Fruit fly (Drosophila melanogaster) whole organism, prepupa: Measurements from ENCODE around the gene AP-1gamma.

Source experiments
- Blimp-1 ChIP-seq: fragments of 200-800 bp; sonication (Bioruptor generic); optimal IDR thresholded peaks from 3 replicates; lab custom pipeline; 2017; ENCODE audit warnings: missing biosample characterization, missing genetic modification characterization, mild to moderate bottlenecking, moderate library complexity, missing genetic modification reagents
- CG10631 ChIP-seq: fragments of 200-800 bp; sonication (Bioruptor generic); optimal IDR thresholded peaks from 2 replicates; lab custom pipeline; 2016; ENCODE audit warnings: missing biosample characterization, missing genetic modification characterization
- CG10669 ChIP-seq: fragments of 200-800 bp; sonication (Bioruptor generic); optimal IDR thresholded peaks from 3 replicates; lab custom pipeline; 2018; ENCODE audit warnings: missing biosample characterization, mild to moderate bottlenecking, missing genetic modification characterization, moderate library complexity
- CG11294 ChIP-seq: fragments of 200-800 bp; sonication (Bioruptor generic); IDR thresholded peaks from 2 replicates; pipeline ENCODE4 v1.3.6; 2022; ENCODE audit warnings: missing biosample characterization, missing genetic modification characterization
- CG11762 ChIP-seq: fragments of 200-800 bp; sonication (Bioruptor generic); optimal IDR thresholded peaks from 3 replicates; lab custom pipeline; 2016; ENCODE audit warnings: missing biosample characterization, missing genetic modification characterization; ENCODE audit not compliant: insufficient read depth
- CG11902 ChIP-seq: fragments of 200-800 bp; sonication (Bioruptor generic); optimal IDR thresholded peaks from 3 replicates; lab custom pipeline; 2016; ENCODE audit warnings: missing biosample characterization, missing genetic modification characterization
- CG15336 ChIP-seq: fragments of 200-800 bp; sonication (Bioruptor generic); IDR thresholded peaks from 2 replicates; pipeline ENCODE4 v1.3.6; 2022; ENCODE audit warnings: missing biosample characterization, missing genetic modification characterization
- CG16779 ChIP-seq: fragments of 200-800 bp; sonication (Bioruptor generic); optimal IDR thresholded peaks from 3 replicates; lab custom pipeline; 2017; ENCODE audit warnings: missing biosample characterization, mild to moderate bottlenecking, missing genetic modification characterization
- CG3032 ChIP-seq: fragments of 200-800 bp; optimal IDR thresholded peaks from 2 replicates; lab custom pipeline; 2019; ENCODE audit warnings: missing biosample characterization, mild to moderate bottlenecking, missing genetic modification characterization, moderate library complexity
- CG31627 ChIP-seq: fragments of 200-800 bp; sonication (Bioruptor generic); optimal IDR thresholded peaks from 3 replicates; lab custom pipeline; 2016; ENCODE audit warnings: missing biosample characterization, missing genetic modification characterization
- CG32006 ChIP-seq: fragments of 200-800 bp; sonication (Bioruptor generic); optimal IDR thresholded peaks from 3 replicates; lab custom pipeline; 2017; ENCODE audit warnings: missing biosample characterization, mild to moderate bottlenecking, missing genetic modification characterization
- CG34406 ChIP-seq: fragments of 200-800 bp; sonication (Bioruptor generic); optimal IDR thresholded peaks from 3 replicates; lab custom pipeline; 2016; ENCODE audit warnings: missing biosample characterization, missing genetic modification characterization
- CG4318 ChIP-seq: fragments of 200-800 bp; sonication (Bioruptor generic); optimal IDR thresholded peaks from 3 replicates; lab custom pipeline; 2017; ENCODE audit warnings: missing biosample characterization, mild to moderate bottlenecking, missing genetic modification characterization
- CG6163 ChIP-seq: fragments of 200-800 bp; sonication (Bioruptor generic); IDR thresholded peaks from 3 replicates; pipeline ENCODE4 v1.3.6; 2022; ENCODE audit warnings: missing biosample characterization, missing genetic modification characterization
- CG6276 ChIP-seq: fragments of 200-800 bp; sonication (Bioruptor generic); optimal IDR thresholded peaks from 2 replicates; lab custom pipeline; 2017; ENCODE audit warnings: missing biosample characterization, mild to moderate bottlenecking, missing genetic modification characterization
- CG6792 ChIP-seq: fragments of 200-800 bp; sonication (Bioruptor generic); optimal IDR thresholded peaks from 3 replicates; lab custom pipeline; 2016; ENCODE audit warnings: missing biosample characterization, missing genetic modification characterization
- CG6808 ChIP-seq: fragments of 200-800 bp; sonication (Bioruptor generic); optimal IDR thresholded peaks from 3 replicates; lab custom pipeline; 2017; ENCODE audit warnings: missing biosample characterization, missing genetic modification characterization, mild to moderate bottlenecking, moderate library complexity, missing genetic modification reagents
- CG6854 ChIP-seq: fragments of 200-800 bp; sonication (Bioruptor generic); optimal IDR thresholded peaks from 2 replicates; lab custom pipeline; 2017; ENCODE audit warnings: missing biosample characterization, mild to moderate bottlenecking, missing genetic modification characterization
- CG8119 ChIP-seq: fragments of 200-800 bp; sonication (Bioruptor generic); IDR thresholded peaks from 3 replicates; pipeline ENCODE4 v1.3.6; 2022; ENCODE audit warnings: missing biosample characterization, missing genetic modification characterization
- CG8319 ChIP-seq: fragments of 200-800 bp; sonication (Bioruptor generic); optimal IDR thresholded peaks from 3 replicates; lab custom pipeline; 2016; ENCODE audit warnings: missing biosample characterization, missing genetic modification characterization
- Eip75B ChIP-seq: fragments of 200-800 bp; sonication (Bioruptor generic); optimal IDR thresholded peaks from 3 replicates; lab custom pipeline; 2016; ENCODE audit warnings: missing biosample characterization, missing genetic modification characterization
- Eip78C ChIP-seq: fragments of 200-800 bp; sonication (Bioruptor generic); peaks from one replicate; lab custom pipeline; 2016; ENCODE audit warnings: missing biosample characterization, missing genetic modification characterization
- Eip93F ChIP-seq: fragments of 200-800 bp; sonication (Bioruptor generic); optimal IDR thresholded peaks from 2 replicates; lab custom pipeline; 2016; ENCODE audit warnings: missing biosample characterization, mild to moderate bottlenecking, missing genetic modification characterization
- Ets96B ChIP-seq: fragments of 200-800 bp; optimal IDR thresholded peaks from 2 replicates; lab custom pipeline; 2019; ENCODE audit warnings: missing biosample characterization, mild to moderate bottlenecking, missing genetic modification characterization, moderate library complexity
- Gug ChIP-seq: fragments of 200-800 bp; sonication (Bioruptor generic); IDR thresholded peaks from 2 replicates; pipeline ENCODE4 v1.3.6; 2022; ENCODE audit warnings: missing biosample characterization, missing genetic modification characterization
- Hr39 ChIP-seq: fragments of 200-800 bp; sonication (Bioruptor generic); optimal IDR thresholded peaks from 2 replicates; lab custom pipeline; 2016; ENCODE audit warnings: missing biosample characterization, missing genetic modification characterization
- Hr4 ChIP-seq: fragments of 200-800 bp; sonication (Bioruptor generic); optimal IDR thresholded peaks from 3 replicates; lab custom pipeline; 2016; ENCODE audit warnings: missing biosample characterization, missing genetic modification characterization
- Lpt ChIP-seq: fragments of 200-800 bp; sonication (Bioruptor generic); optimal IDR thresholded peaks from 3 replicates; lab custom pipeline; 2016; ENCODE audit warnings: missing biosample characterization, missing genetic modification characterization
- Met ChIP-seq: fragments of 200-800 bp; sonication (Bioruptor generic); optimal IDR thresholded peaks from 3 replicates; lab custom pipeline; 2016; ENCODE audit warnings: missing biosample characterization, missing genetic modification characterization
- OdsH ChIP-seq: fragments of 200-800 bp; sonication (Bioruptor generic); optimal IDR thresholded peaks from 3 replicates; lab custom pipeline; 2016; ENCODE audit warnings: missing biosample characterization, missing genetic modification characterization
- Smox ChIP-seq: fragments of 200-800 bp; sonication (Bioruptor generic); optimal IDR thresholded peaks from 3 replicates; lab custom pipeline; 2016; ENCODE audit warnings: missing biosample characterization, missing genetic modification characterization
- Sox102F ChIP-seq: fragments of 200-800 bp; sonication (Bioruptor generic); optimal IDR thresholded peaks from 2 replicates; lab custom pipeline; 2016; ENCODE audit warnings: missing biosample characterization, mild to moderate bottlenecking, missing genetic modification characterization
- Sox15 ChIP-seq: fragments of 200-800 bp; sonication (Bioruptor generic); optimal IDR thresholded peaks from 3 replicates; lab custom pipeline; 2016; ENCODE audit warnings: missing biosample characterization, missing genetic modification characterization
- acj6 ChIP-seq: fragments of 200-800 bp; sonication (Bioruptor generic); optimal IDR thresholded peaks from 3 replicates; lab custom pipeline; 2016; ENCODE audit warnings: missing biosample characterization, missing genetic modification characterization
- cyc ChIP-seq: fragments of 200-800 bp; sonication (Bioruptor generic); optimal IDR thresholded peaks from 3 replicates; lab custom pipeline; 2016; ENCODE audit warnings: missing biosample characterization, missing genetic modification characterization
- dac ChIP-seq: fragments of 200-800 bp; sonication (Bioruptor generic); optimal IDR thresholded peaks from 2 replicates; lab custom pipeline; 2017; ENCODE audit warnings: missing biosample characterization, mild to moderate bottlenecking, missing genetic modification characterization
- dsx ChIP-seq: fragments of 200-800 bp; optimal IDR thresholded peaks from 3 replicates; lab custom pipeline; 2019; ENCODE audit warnings: missing biosample characterization, mild to moderate bottlenecking, missing genetic modification characterization, moderate library complexity; ENCODE audit not compliant: poor library complexity, severe bottlenecking
- eg ChIP-seq: fragments of 200-800 bp; sonication (Bioruptor generic); IDR thresholded peaks from 3 replicates; pipeline ENCODE4 v1.3.6; 2022; ENCODE audit warnings: missing biosample characterization, missing genetic modification characterization
- esn ChIP-seq: fragments of 200-800 bp; sonication (Bioruptor generic); optimal IDR thresholded peaks from 2 replicates; lab custom pipeline; 2016; ENCODE audit warnings: missing biosample characterization, mild to moderate bottlenecking, missing genetic modification characterization, moderate library complexity
- fd59A ChIP-seq: fragments of 200-800 bp; sonication (Bioruptor generic); optimal IDR thresholded peaks from 2 replicates; lab custom pipeline; 2017; ENCODE audit warnings: missing biosample characterization, mild to moderate bottlenecking, missing genetic modification characterization, missing genetic modification reagents
- fd85E ChIP-seq: fragments of 200-800 bp; sonication (Bioruptor generic); optimal IDR thresholded peaks from 3 replicates; lab custom pipeline; 2016; ENCODE audit warnings: missing biosample characterization, missing genetic modification characterization
- fkh ChIP-seq: fragments of 200-800 bp; sonication (Bioruptor generic); optimal IDR thresholded peaks from 3 replicates; lab custom pipeline; 2017; ENCODE audit warnings: missing biosample characterization, mild to moderate bottlenecking, missing genetic modification characterization, moderate library complexity
- lz ChIP-seq: fragments of 200-800 bp; sonication (Bioruptor generic); optimal IDR thresholded peaks from 3 replicates; lab custom pipeline; 2016; ENCODE audit warnings: missing biosample characterization, missing genetic modification characterization
- net ChIP-seq: fragments of 200-800 bp; sonication (Bioruptor generic); optimal IDR thresholded peaks from 3 replicates; lab custom pipeline; 2016; ENCODE audit warnings: missing biosample characterization, missing genetic modification characterization
- pdm3 ChIP-seq: fragments of 200-800 bp; sonication (Bioruptor generic); optimal IDR thresholded peaks from 3 replicates; lab custom pipeline; 2016; ENCODE audit warnings: missing biosample characterization, missing genetic modification characterization
- salr ChIP-seq, 2 experiments: fragments of 200-800 bp; sonication (Bioruptor generic); optimal IDR thresholded peaks; 3 replicates each; lab custom pipeline; 2016 to 2018; ENCODE audit warnings: missing biosample characterization in 2 of 2, missing genetic modification characterization in 2 of 2, mild to moderate bottlenecking in 1 of 2
- spab ChIP-seq: fragments of 200-800 bp; sonication (Bioruptor generic); optimal IDR thresholded peaks from 2 replicates; lab custom pipeline; 2017; ENCODE audit warnings: missing biosample characterization, mild to moderate bottlenecking, missing genetic modification characterization, missing genetic modification reagents
- ss ChIP-seq, 2 experiments: fragments of 200-800 bp; sonication (Bioruptor generic); optimal IDR thresholded peaks; 2 replicates in 1 of 2; 3 replicates in 1 of 2; lab custom pipeline; 2017 to 2018; ENCODE audit warnings: mild to moderate bottlenecking in 2 of 2, missing biosample characterization in 2 of 2, missing genetic modification characterization in 2 of 2, moderate library complexity in 1 of 2
- svp ChIP-seq: fragments of 200-800 bp; sonication (Bioruptor generic); peaks from one replicate; lab custom pipeline; 2016; ENCODE audit warnings: missing biosample characterization, missing genetic modification characterization
- topi ChIP-seq: fragments of 200-800 bp; sonication (Bioruptor generic); optimal IDR thresholded peaks from 3 replicates; lab custom pipeline; 2016; ENCODE audit warnings: missing biosample characterization, missing genetic modification characterization
- vri ChIP-seq: fragments of 200-800 bp; sonication (Bioruptor generic); optimal IDR thresholded peaks from 3 replicates; lab custom pipeline; 2016; ENCODE audit warnings: missing biosample characterization, mild to moderate bottlenecking, missing genetic modification characterization

AP-1gamma gene

dm6 chrX:9118961-9119633 is 10.6 kb downstream of the AP-1gamma start:
- TF ChIP-seq CG32006 = no peak
- no peak for TF ChIP-seq CG15336 (GFP tag; lab: Robert Waterston, UW)
- no peak for TF ChIP-seq Blimp-1 (GFP tag; lab: Kevin White, UChicago)
- TF ChIP-seq CG11762 (GFP tag; lab: Kevin White, UChicago) = peak; percentile 10
- no peak for TF ChIP-seq OdsH
- TF ChIP-seq CG8119 = no peak
- no peak for TF ChIP-seq Gug (GFP tag; lab: Robert Waterston, UW)
- no peak for TF ChIP-seq CG11902 (GFP tag; lab: Kevin White, UChicago)
- TF ChIP-seq CG6276 (GFP tag; lab: Kevin White, UChicago) = peak; percentile 47
- TF ChIP-seq dac (GFP tag; lab: Kevin White, UChicago) = no peak
- TF ChIP-seq Sox102F = no peak
- no peak for TF ChIP-seq CG3032 (tag; lab: Kevin White, UChicago)
- TF ChIP-seq Smox = no peak
- no peak for TF ChIP-seq CG34406 (GFP tag; lab: Kevin White, UChicago)
- no peak for TF ChIP-seq CG4318 (GFP tag; lab: Kevin White, UChicago)
- TF ChIP-seq Eip93F (GFP tag; lab: Kevin White, UChicago) = no peak
- TF ChIP-seq fkh (GFP tag; lab: Kevin White, UChicago) = no peak
- TF ChIP-seq Lpt = no peak
- no peak for TF ChIP-seq Sox15 (GFP tag; lab: Kevin White, UChicago)
- no peak for TF ChIP-seq acj6 (GFP tag; lab: Kevin White, UChicago)
- no peak for TF ChIP-seq salr (GFP tag; optimal IDR thresholded peaks at IDR 0.05; lab: Kevin White, UChicago)
- TF ChIP-seq svp (GFP tag; lab: Kevin White, UChicago) = peak; percentile 78
- peak; percentile 37 for TF ChIP-seq CG10669 (GFP tag; lab: Kevin White, UChicago)
- TF ChIP-seq Eip78C (GFP tag; lab: Kevin White, UChicago) = peak; percentile 87
- TF ChIP-seq topi (GFP tag; lab: Kevin White, UChicago) = peak; percentile 34
- TF ChIP-seq CG6854 (GFP tag; lab: Kevin White, UChicago) = no peak
- no peak for TF ChIP-seq fd85E (GFP tag; lab: Kevin White, UChicago)
- peak; percentile 38 for TF ChIP-seq cyc (GFP tag; lab: Kevin White, UChicago)
- no peak for TF ChIP-seq net (GFP tag; lab: Kevin White, UChicago)
- no peak for TF ChIP-seq pdm3 (GFP tag; lab: Kevin White, UChicago)
- peak; percentile 30 for TF ChIP-seq CG6808 (GFP tag; lab: Kevin White, UChicago)
- TF ChIP-seq eg (GFP tag; lab: Robert Waterston, UW) = 0 out of 3 replicates have a peak, but pooled peaks have one; percentile 55
- TF ChIP-seq CG6163 (GFP tag; lab: Robert Waterston, UW) = 0 out of 3 replicates have a peak, but pooled peaks have one; percentile 27
- no peak for TF ChIP-seq fd59A
- no peak for TF ChIP-seq CG31627 (GFP tag; lab: Kevin White, UChicago)
- no peak for TF ChIP-seq vri (GFP tag; lab: Kevin White, UChicago)
- TF ChIP-seq Ets96B (tag; lab: Kevin White, UChicago) = peak; percentile 12
- TF ChIP-seq Hr4 (GFP tag; lab: Kevin White, UChicago) = peak; percentile 58
- no peak for TF ChIP-seq Hr39
- no peak for TF ChIP-seq esn (GFP tag; lab: Kevin White, UChicago)
- TF ChIP-seq Eip75B (GFP tag; lab: Kevin White, UChicago) = no peak
- no peak for TF ChIP-seq CG16779
- no peak for TF ChIP-seq CG11294 (GFP tag; lab: Robert Waterston, UW)
- no peak for TF ChIP-seq CG8319 (GFP tag; lab: Kevin White, UChicago)
- no peak for TF ChIP-seq dsx
- TF ChIP-seq Met (GFP tag; lab: Kevin White, UChicago) = peak; percentile 37
- peak in 1 of 2 experiments; percentile 6 for TF ChIP-seq ss (GFP tag; optimal IDR thresholded peaks at IDR 0.05; lab: Kevin White, UChicago)
- no peak for TF ChIP-seq spab (GFP tag; lab: Kevin White, UChicago)
- TF ChIP-seq CG6792 = no peak
- no peak for TF ChIP-seq CG10631 (GFP tag; lab: Kevin White, UChicago)
- TF ChIP-seq lz (GFP tag; lab: Kevin White, UChicago) = no peak
